Worm (Caenorhabditis elegans) whole organism, midembryonic: ENCODE measurements around the gene rpn-11.

Experiments used
- cog-1 ChIP-seq: sonication (generic microtip); optimal IDR thresholded peaks from 2 replicates; lab custom pipeline; 2016; ENCODE audit warnings: missing genetic modification characterization, missing compliant biosample characterization
- flt-1 ChIP-seq: fragments of 200-800 bp; sonication (Bioruptor generic); IDR thresholded peaks from 2 replicates; pipeline ENCODE4 v1.3.6; 2022; ENCODE audit warnings: missing genetic modification characterization, missing compliant biosample characterization
- klf-2 ChIP-seq: fragments of 200-800 bp; sonication (Bioruptor generic); conservative IDR thresholded peaks from 2 replicates; pipeline ENCODE4 v1.3.6; 2022; ENCODE audit warnings: missing genetic modification reagents, missing genetic modification characterization, missing compliant biosample characterization
- ref-1 ChIP-seq: fragments of 200-800 bp; sonication (Bioruptor generic); conservative IDR thresholded peaks from 2 replicates; pipeline ENCODE4 v1.3.6; 2022; ENCODE audit warnings: missing genetic modification reagents, missing genetic modification characterization, missing compliant biosample characterization
- tab-1 ChIP-seq: fragments of 200-800 bp; sonication (Bioruptor generic); IDR thresholded peaks from 2 replicates; pipeline ENCODE4 v1.3.6; 2022; ENCODE audit warnings: missing genetic modification characterization, missing compliant biosample characterization

ce11 chrII:3999537-3999936, 44.8 kb downstream of the rpn-11 start:
- TF ChIP-seq klf-2 (GFP tag; lab: Robert Waterston, UW) (no peak), ref-1 (GFP tag; lab: Robert Waterston, UW) (no peak), flt-1 (GFP tag; lab: Robert Waterston, UW) (peak; percentile 54; the same call in 1 of the 2 replicates), cog-1 (tag; lab: Kevin White, UChicago) (peak; percentile 22), tab-1 (GFP tag; lab: Robert Waterston, UW) (0 out of 2 replicates have a peak, but pooled peaks have one; percentile 56)
